Fruit fly (Drosophila melanogaster): ENCODE measurements around the gene bves.

bves gene

DNA sequence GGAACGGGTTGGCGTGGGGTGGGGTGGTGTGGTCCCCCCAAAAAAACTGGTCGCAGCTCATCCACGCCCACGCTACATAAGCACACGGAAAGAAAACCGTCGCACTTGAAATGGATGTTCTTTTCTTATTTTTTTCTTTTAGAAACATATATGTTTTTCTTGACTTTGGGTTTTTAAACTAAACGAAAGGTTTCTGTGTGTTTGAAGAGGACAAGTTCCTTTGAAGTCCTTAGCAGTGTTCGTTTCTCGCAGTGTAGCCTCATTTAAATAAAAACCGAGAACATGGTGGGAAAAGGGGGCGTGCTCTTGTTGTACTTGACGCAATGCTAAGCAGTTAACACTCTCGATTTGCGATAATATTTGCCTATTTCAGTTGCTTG is 20.6 kb downstream of the bves start (continued):
- TF ChIP-seq B-H1 (GFP tag; IDR thresholded peaks at IDR 0.05) (no peak), mam (GFP tag; optimal IDR thresholded peaks at IDR 0.05) (peak; percentile 2), Ets65A (GFP tag) (peak; percentile 90), CG7839 (tag; optimal IDR thresholded peaks at IDR 0.05) (peak; percentile 27), gem (tag; optimal IDR thresholded peaks at IDR 0.05) (peak; percentile 28), sob (GFP tag; IDR thresholded peaks at IDR 0.05) (0 out of 2 replicates have a peak, but pooled peaks have one; percentile 21), B-H2 (GFP tag; optimal IDR thresholded peaks at IDR 0.05) (no peak), CG34224 (GFP tag; IDR thresholded peaks at IDR 0.05; ENCODE audit: partially characterized antibody) (no peak), zfh2 (GFP tag; optimal IDR thresholded peaks at IDR 0.05) (peak; percentile 11), pros (GFP tag; optimal IDR thresholded peaks at IDR 0.05) (no peak), Dip3 (GFP tag; optimal IDR thresholded peaks at IDR 0.05) (peak; percentile 26), lilli (GFP tag; optimal IDR thresholded peaks at IDR 0.05) (peak; percentile 0), CG11504 (tag; optimal IDR thresholded peaks at IDR 0.05) (peak; percentile 18)

- TF ChIP-seq mld (GFP tag; IDR thresholded peaks at IDR 0.05; ENCODE audit: partially characterized antibody), result no peak
- peak; percentile 67; the same call in 1 of the 2 replicates for TF ChIP-seq CG10321 (GFP tag; IDR thresholded peaks at IDR 0.05)
- TF ChIP-seq CG32767 (GFP tag; IDR thresholded peaks at IDR 0.05), result 0 out of 2 replicates have a peak, but pooled peaks have one; percentile 25
- peak; percentile 15; the same call in 1 of the 3 replicates for TF ChIP-seq CG2199 (GFP tag; IDR thresholded peaks at IDR 0.05)
- no peak for TF ChIP-seq CG8290 (GFP tag; optimal IDR thresholded peaks at IDR 0.05)
- peak in 1 of 2 experiments; percentile 0 for TF ChIP-seq CG8290 (tag; optimal IDR thresholded peaks at IDR 0.05)
- TF ChIP-seq sob (GFP tag; IDR thresholded peaks at IDR 0.05), result no peak
- no peak for TF ChIP-seq CG15269 (tag; optimal IDR thresholded peaks at IDR 0.05)
- no peak for TF ChIP-seq Dip2 (GFP tag; IDR thresholded peaks at IDR 0.05)
- TF ChIP-seq sqz (GFP tag; optimal IDR thresholded peaks at IDR 0.05), result no peak
- TF ChIP-seq stwl (tag; optimal IDR thresholded peaks at IDR 0.05), result peak; percentile 70
- peak; percentile 13 for TF ChIP-seq gfzf (GFP tag; optimal IDR thresholded peaks at IDR 0.05)
- TF ChIP-seq CG6272 (GFP tag; IDR thresholded peaks at IDR 0.05), result no peak
- TF ChIP-seq HLH54F (GFP tag; optimal IDR thresholded peaks at IDR 0.05), result no peak
- no peak for TF ChIP-seq repo (GFP tag; optimal IDR thresholded peaks at IDR 0.05)
- TF ChIP-seq Deaf1 (tag; optimal IDR thresholded peaks at IDR 0.05), result no peak
Observed at dm6 chrX:21080335-21080734, 26.6 kb downstream of the bves start.

- TF ChIP-seq CG2199 (GFP tag; IDR thresholded peaks at IDR 0.05) (0 out of 3 replicates have a peak, but pooled peaks have one; percentile 47), CG6791 (GFP tag; IDR thresholded peaks at IDR 0.05; ENCODE audit: partially characterized antibody) (0 out of 3 replicates have a peak, but pooled peaks have one; percentile 27), CG10565 (GFP tag; optimal IDR thresholded peaks at IDR 0.05) (no peak), CG8290 (GFP tag; optimal IDR thresholded peaks at IDR 0.05) (peak; percentile 59), CG8290 (tag; optimal IDR thresholded peaks at IDR 0.05) (peak in 1 of 2 experiments; percentile 55), Dfd (GFP tag; optimal IDR thresholded peaks at IDR 0.05) (peak in 1 of 2 experiments; percentile 61), Ets65A (GFP tag) (peak; percentile 22), sens (GFP tag) (peak; percentile 7), Doc2 (GFP tag; IDR thresholded peaks at IDR 0.05) (no peak), lola (GFP tag; optimal IDR thresholded peaks at IDR 0.05) (no peak), CG31365 (tag; optimal IDR thresholded peaks at IDR 0.05) (peak; percentile 93), CG2116 (GFP tag; optimal IDR thresholded peaks at IDR 0.05) (no peak), stwl (tag; optimal IDR thresholded peaks at IDR 0.05) (peak; percentile 67)
Observed at dm6 chrX:21083246-21083645, 29.5 kb downstream of the bves start.

- TF ChIP-seq Nf-YC (tag; optimal IDR thresholded peaks at IDR 0.05) (no peak), Chrac-16 (GFP tag; optimal IDR thresholded peaks at IDR 0.05) (no peak), Deaf1 (tag; optimal IDR thresholded peaks at IDR 0.05) (peak; percentile 56), h (optimal IDR thresholded peaks at IDR 0.05) (no peak), CG10979 (tag; optimal IDR thresholded peaks at IDR 0.05) (no peak), CG17912 (GFP tag; optimal IDR thresholded peaks at IDR 0.05) (no peak)
Observed at dm6 chrX:21093544-21093943, 39.8 kb downstream of the bves start, which contains the start of gene stg1. TSS of gene stg1 (plus strand) at chrX:21093844.

Data from whole organism, embryonic.